Worm (Caenorhabditis elegans) whole organism, L3 larva: Measurements from ENCODE around the gene F20B6.9.
"Not testable (repeated sequence)": the region's sequence is repeated elsewhere in the genome, so short reads cannot be mapped to it uniquely, and the experiment has no call there.

Experiments
- R02D3.7 ChIP-seq: fragments of 150-350 bp; optimal IDR thresholded peaks from 2 replicates; lab custom pipeline; 2014; ENCODE audit warnings: missing biosample characterization, missing genetic modification characterization
- ZK546.5 ChIP-seq: sonication (generic microtip); optimal IDR thresholded peaks from 2 replicates; lab custom pipeline; 2017; ENCODE audit warnings: missing biosample characterization, missing genetic modification characterization
- aly-2 ChIP-seq: fragments of 150-350 bp; optimal IDR thresholded peaks from 2 replicates; lab custom pipeline; 2014; ENCODE audit warnings: missing biosample characterization, missing genetic modification characterization
- ama-1 ChIP-seq: fragments of 150-350 bp; optimal IDR thresholded peaks from 2 replicates; lab custom pipeline; 2018
- ceh-28 ChIP-seq: fragments of 150-350 bp; optimal IDR thresholded peaks from 2 replicates; lab custom pipeline; 2014; ENCODE audit warnings: missing biosample characterization, missing genetic modification reagents, missing genetic modification characterization
- ceh-82 ChIP-seq: fragments of 150-350 bp; optimal IDR thresholded peaks from 2 replicates; lab custom pipeline; 2014; ENCODE audit warnings: missing biosample characterization, missing genetic modification characterization
- daf-12 ChIP-seq: fragments of 150-350 bp; optimal IDR thresholded peaks from 2 replicates; lab custom pipeline; 2014; ENCODE audit warnings: missing biosample characterization, missing genetic modification reagents, missing genetic modification characterization
- egl-27 ChIP-seq: sonication (generic microtip); optimal IDR thresholded peaks from 4 replicates; lab custom pipeline; 2017; ENCODE audit warnings: missing biosample characterization, missing genetic modification reagents, missing genetic modification characterization
- elt-1 ChIP-seq: fragments of 150-350 bp; optimal IDR thresholded peaks from 2 replicates; lab custom pipeline; 2014; ENCODE audit warnings: missing biosample characterization, missing genetic modification characterization
- elt-2 ChIP-seq: sonication (generic microtip); optimal IDR thresholded peaks from 2 replicates; lab custom pipeline; 2016; ENCODE audit warnings: missing genetic modification reagents, mild to moderate bottlenecking, missing genetic modification characterization, missing compliant biosample characterization
- fkh-10 ChIP-seq: sonication (generic microtip); optimal IDR thresholded peaks from 2 replicates; lab custom pipeline; 2017; ENCODE audit warnings: missing biosample characterization, missing genetic modification reagents, missing genetic modification characterization
- fos-1 ChIP-seq: fragments of 150-350 bp; optimal IDR thresholded peaks from 2 replicates; lab custom pipeline; 2014; ENCODE audit warnings: missing biosample characterization, missing genetic modification characterization
- hmg-11 ChIP-seq: sonication (generic microtip); optimal IDR thresholded peaks from 2 replicates; lab custom pipeline; 2016; ENCODE audit warnings: missing genetic modification characterization, missing compliant biosample characterization
- lin-39 ChIP-seq: fragments of 150-350 bp; optimal IDR thresholded peaks from 2 replicates; lab custom pipeline; 2018; ENCODE audit warnings: missing biosample characterization, missing genetic modification reagents, missing genetic modification characterization
- lsy-12 ChIP-seq: sonication (generic microtip); optimal IDR thresholded peaks from 2 replicates; lab custom pipeline; 2016; ENCODE audit warnings: mild to moderate bottlenecking, missing genetic modification characterization, missing compliant biosample characterization
- mdl-1 ChIP-seq: fragments of 150-350 bp; optimal IDR thresholded peaks from 2 replicates; lab custom pipeline; 2014; ENCODE audit warnings: missing biosample characterization, missing genetic modification characterization
- mml-1 ChIP-seq: fragments of 150-350 bp; sonication (generic microtip); optimal IDR thresholded peaks from 3 replicates; lab custom pipeline; 2014; ENCODE audit warnings: missing biosample characterization, missing genetic modification characterization
- nfya-1 ChIP-seq: sonication (generic microtip); optimal IDR thresholded peaks from 2 replicates; lab custom pipeline; 2017; ENCODE audit warnings: missing genetic modification characterization, mild to moderate bottlenecking, missing compliant biosample characterization, antibody characterized with exemption, moderate library complexity; ENCODE audit not compliant: insufficient read depth
- nhr-11 ChIP-seq: fragments of 150-350 bp; optimal IDR thresholded peaks from 2 replicates; lab custom pipeline; 2014; ENCODE audit warnings: missing biosample characterization, missing genetic modification characterization
- nhr-12 ChIP-seq: fragments of 150-350 bp; optimal IDR thresholded peaks from 2 replicates; lab custom pipeline; 2014; ENCODE audit warnings: missing biosample characterization, missing genetic modification characterization
- nhr-23 ChIP-seq: fragments of 150-350 bp; optimal IDR thresholded peaks from 2 replicates; lab custom pipeline; 2014; ENCODE audit warnings: missing biosample characterization, missing genetic modification reagents, missing genetic modification characterization
- nhr-237 ChIP-seq: fragments of 150-350 bp; optimal IDR thresholded peaks from 2 replicates; lab custom pipeline; 2014; ENCODE audit warnings: missing biosample characterization, missing genetic modification characterization
- nhr-25 ChIP-seq: sonication (generic microtip); optimal IDR thresholded peaks from 2 replicates; lab custom pipeline; 2017; ENCODE audit warnings: missing biosample characterization, missing genetic modification characterization
- nhr-76 ChIP-seq: fragments of 150-350 bp; sonication (generic microtip); optimal IDR thresholded peaks from 5 replicates; lab custom pipeline; 2014; ENCODE audit warnings: missing biosample characterization, missing genetic modification characterization
- nhr-77 ChIP-seq: fragments of 150-350 bp; optimal IDR thresholded peaks from 2 replicates; lab custom pipeline; 2014; ENCODE audit warnings: missing biosample characterization, missing genetic modification characterization
- pha-4 ChIP-seq: fragments of 150-350 bp; optimal IDR thresholded peaks from 2 replicates; lab custom pipeline; 2014; ENCODE audit warnings: missing biosample characterization, missing genetic modification reagents, missing genetic modification characterization
- sea-2 ChIP-seq: fragments of 150-350 bp; sonication (generic microtip); optimal IDR thresholded peaks from 4 replicates; lab custom pipeline; 2014; ENCODE audit warnings: missing biosample characterization, missing genetic modification reagents, missing genetic modification characterization
- skn-1 ChIP-seq: fragments of 150-350 bp; optimal IDR thresholded peaks from 2 replicates; lab custom pipeline; 2014; ENCODE audit warnings: missing biosample characterization, missing genetic modification characterization
- snpc-4 ChIP-seq: fragments of 150-350 bp; optimal IDR thresholded peaks from 2 replicates; lab custom pipeline; 2014; ENCODE audit warnings: missing biosample characterization, missing genetic modification characterization
- unc-39 ChIP-seq: sonication (generic microtip); optimal IDR thresholded peaks from 4 replicates; lab custom pipeline; 2017; ENCODE audit warnings: missing biosample characterization, missing genetic modification characterization
- unc-62 ChIP-seq: fragments of 150-350 bp; sonication (generic microtip); optimal IDR thresholded peaks from 4 replicates; lab custom pipeline; 2014; ENCODE audit warnings: missing biosample characterization, missing genetic modification reagents, missing genetic modification characterization
- zag-1 ChIP-seq: fragments of 150-350 bp; optimal IDR thresholded peaks from 2 replicates; lab custom pipeline; 2014; ENCODE audit warnings: missing biosample characterization, missing genetic modification characterization
- ztf-11 ChIP-seq: fragments of 150-350 bp; optimal IDR thresholded peaks from 2 replicates; lab custom pipeline; 2014; ENCODE audit warnings: missing biosample characterization, missing genetic modification characterization

The F20B6.9 gene

DNA sequence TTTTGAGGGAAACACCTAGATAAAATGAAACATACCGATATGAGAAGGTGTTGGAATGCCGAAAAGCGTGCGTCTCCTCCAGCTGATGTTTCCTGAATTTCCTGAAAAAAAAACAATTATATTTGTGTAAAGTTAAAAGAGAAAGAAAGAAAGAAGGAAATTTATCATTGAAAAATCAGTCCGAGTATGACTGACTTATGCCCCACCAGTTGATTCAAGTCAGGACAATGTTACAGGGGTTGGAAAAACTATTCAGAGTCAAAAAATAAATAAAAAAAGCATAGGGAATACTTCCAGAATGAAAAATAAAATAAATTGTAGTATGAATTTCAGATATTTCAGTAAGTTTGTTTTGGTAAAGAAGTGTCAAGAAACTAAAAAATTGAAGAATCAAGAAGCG lies at the start of gene F20B6.9:
F20B6.9 (minus strand) TSS at position 101 of the 400 bp plus-strand sequence.
- not testable (repeated sequence) for TF ChIP-seq unc-62 (GFP tag; lab: Kevin White, UChicago); ceh-28; daf-12
- TF ChIP-seq, all 47 proteins: peak for 0; not testable (repeated sequence) for 47

DNA sequence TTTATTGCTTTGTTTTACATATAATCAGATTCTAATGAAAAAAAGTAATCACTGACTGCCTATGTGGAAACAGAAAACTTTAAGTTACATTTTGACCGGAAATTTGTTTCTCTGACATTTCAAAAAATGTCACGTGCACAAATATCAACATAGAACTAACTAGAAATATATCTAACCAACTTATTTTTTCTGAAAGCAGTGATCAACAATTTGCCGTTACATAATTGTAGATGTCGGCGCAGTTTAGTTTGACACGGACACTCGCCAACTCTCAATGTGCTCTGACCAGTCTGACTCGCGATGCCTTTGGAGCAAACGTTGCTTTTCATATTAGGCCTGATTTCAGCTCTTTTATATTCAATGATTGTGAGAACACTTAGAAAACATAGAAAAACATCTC lies 49.5 kb upstream of the F20B6.9 start, which contains the start of gene srv-6:
srv-6 (plus strand) TSS at position 301 of the 400 bp plus-strand sequence.
- TF ChIP-seq unc-62 (GFP tag; lab: Kevin White, UChicago) (no peak), ama-1 (lab: Kevin White, UChicago) (no peak)

DNA sequence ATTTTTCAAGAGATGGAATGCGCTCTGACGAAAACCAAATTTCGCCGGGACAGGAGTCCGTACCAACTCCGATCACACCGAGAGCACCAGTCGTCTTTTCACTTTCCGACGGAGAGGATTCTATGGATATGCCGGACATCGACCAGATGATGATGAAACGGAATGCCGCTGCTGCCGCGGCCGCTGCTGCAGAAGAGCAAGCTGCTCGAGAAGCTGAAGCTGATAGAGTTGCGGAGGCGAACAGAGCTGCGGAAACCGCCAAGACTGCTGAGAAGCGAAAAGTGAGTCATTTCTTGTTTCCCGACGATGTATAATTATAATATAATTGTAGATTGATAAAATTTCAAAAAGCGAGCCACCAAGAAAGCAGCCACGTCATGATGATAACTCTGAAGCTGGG lies 48.1 kb upstream of the F20B6.9 start:
- no peak for TF ChIP-seq ZK546.5 (tag; lab: Kevin White, UChicago)
- no peak for TF ChIP-seq mdl-1 (tag; lab: Kevin White, UChicago)
- TF ChIP-seq skn-1 (tag; lab: Kevin White, UChicago) = no peak
- TF ChIP-seq mml-1 = no peak
- no peak for TF ChIP-seq nhr-237 (tag; lab: Kevin White, UChicago)

DNA sequence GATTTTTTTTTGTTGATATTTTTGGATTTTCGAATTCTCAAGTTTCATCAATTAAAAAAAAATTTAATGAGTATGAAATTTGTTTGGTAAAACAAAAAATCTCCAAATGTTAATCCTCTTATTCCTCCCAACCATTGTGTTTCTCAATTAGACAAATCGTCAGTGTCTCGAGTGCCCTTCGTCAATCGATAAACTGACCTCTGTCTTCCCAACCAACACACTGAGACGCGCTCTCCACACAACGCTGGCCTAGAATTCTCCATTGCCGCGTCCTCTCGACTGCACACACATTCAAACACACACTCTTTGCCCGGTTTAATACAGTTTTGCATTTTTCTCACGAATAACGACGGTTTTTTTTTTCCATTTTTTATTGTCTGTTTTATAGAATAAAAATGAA lies 47.5 kb upstream of the F20B6.9 start, which contains the start of gene taf-11.1:
taf-11.1 (plus strand) TSS at position 389 of the 400 bp plus-strand sequence.
- peak; percentile 71 for TF ChIP-seq nhr-25 (tag; lab: Kevin White, UChicago)
- TF ChIP-seq nhr-23 = peak; percentile 41
- TF ChIP-seq ztf-11 (tag; lab: Kevin White, UChicago) = no peak
- peak; percentile 18 for TF ChIP-seq lin-39 (tag; lab: Kevin White, UChicago)
- TF ChIP-seq nhr-77 (tag; lab: Kevin White, UChicago) = no peak
- peak; percentile 72 for TF ChIP-seq ceh-28
- no peak for TF ChIP-seq unc-39 (tag; lab: Kevin White, UChicago)
- TF ChIP-seq R02D3.7 (tag; lab: Kevin White, UChicago) = no peak
- TF ChIP-seq pha-4 (tag; lab: Kevin White, UChicago) = peak; percentile 32
- TF ChIP-seq ZK546.5 (tag; lab: Kevin White, UChicago) = no peak
- no peak for TF ChIP-seq snpc-4 (tag; lab: Kevin White, UChicago)
- peak; percentile 45 for TF ChIP-seq nfya-1 (tag; lab: Kevin White, UChicago)
- no peak for TF ChIP-seq fkh-10
- TF ChIP-seq hmg-11 = peak; percentile 3

DNA sequence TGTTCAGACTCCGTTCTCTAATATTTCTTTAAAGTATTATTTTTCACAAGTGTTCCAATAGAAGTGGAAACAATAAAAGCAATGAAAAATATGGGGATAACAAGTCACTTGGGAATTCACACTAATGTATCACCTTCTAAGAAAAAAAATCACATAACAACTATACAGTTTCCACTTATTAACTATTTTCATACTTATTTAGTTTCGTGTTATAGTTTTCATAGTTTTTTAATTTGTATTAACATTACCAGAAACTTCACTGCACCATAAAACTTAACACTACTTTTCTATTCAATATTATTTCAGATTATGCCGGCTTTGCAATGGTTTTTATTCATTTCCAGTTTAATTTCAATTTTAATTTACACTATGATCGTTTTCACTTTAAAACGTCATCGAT lies 44.8 kb upstream of the F20B6.9 start, which contains the start of gene srv-5:
srv-5 (plus strand) TSS at position 301 of the 400 bp plus-strand sequence.
- no peak for TF ChIP-seq nhr-11 (tag; lab: Kevin White, UChicago)
- no peak for TF ChIP-seq lsy-12 (tag; lab: Kevin White, UChicago)
- no peak for TF ChIP-seq aly-2
- no peak for TF ChIP-seq daf-12
- TF ChIP-seq elt-2 (tag; lab: Kevin White, UChicago) = no peak
- TF ChIP-seq nhr-12 (tag; lab: Kevin White, UChicago) = no peak
- no peak for TF ChIP-seq ztf-11 (tag; lab: Kevin White, UChicago)
- TF ChIP-seq zag-1 (tag; lab: Kevin White, UChicago) = no peak
- no peak for TF ChIP-seq fos-1 (tag; lab: Kevin White, UChicago)
- no peak for TF ChIP-seq ceh-82 (tag; lab: Kevin White, UChicago)
- TF ChIP-seq nhr-25 (tag; lab: Kevin White, UChicago) = no peak
- TF ChIP-seq nfya-1 (tag; lab: Kevin White, UChicago) = no peak
- no peak for TF ChIP-seq ama-1 (lab: Kevin White, UChicago)
- TF ChIP-seq elt-1 (tag; lab: Kevin White, UChicago) = no peak
- no peak for TF ChIP-seq nhr-76 (tag; lab: Kevin White, UChicago)
- no peak for TF ChIP-seq sea-2 (GFP tag; lab: Kevin White, UChicago)
- TF ChIP-seq unc-39 (tag; lab: Kevin White, UChicago) = no peak
- no peak for TF ChIP-seq egl-27 (tag; lab: Kevin White, UChicago)
- no peak for TF ChIP-seq ZK546.5 (tag; lab: Kevin White, UChicago)
- TF ChIP-seq pha-4 (tag; lab: Kevin White, UChicago) = no peak
